Fruit fly (Drosophila melanogaster) whole organism, embryonic: Measurements from ENCODE around the gene stg.

ENCODE experiments used
- ATbp ChIP-seq: fragments of 200-800 bp; sonication (Bioruptor generic); optimal IDR thresholded peaks from 2 replicates; lab custom pipeline; 2017; ENCODE audit warnings: missing biosample characterization, mild to moderate bottlenecking, missing genetic modification characterization, missing genetic modification reagents
- Antp ChIP-seq: fragments of 200-800 bp; sonication (Bioruptor generic); optimal IDR thresholded peaks from 3 replicates; lab custom pipeline; 2016; ENCODE audit warnings: missing biosample characterization, missing genetic modification characterization
- CG10565 ChIP-seq: fragments of 200-800 bp; sonication (Bioruptor generic); optimal IDR thresholded peaks from 3 replicates; lab custom pipeline; 2016; ENCODE audit warnings: missing biosample characterization, mild to moderate bottlenecking, missing genetic modification characterization
- CG10959 ChIP-seq: fragments of 200-800 bp; sonication (Bioruptor generic); IDR thresholded peaks from 2 replicates; pipeline ENCODE4 v1.3.6; 2022; ENCODE audit warnings: missing biosample characterization, missing genetic modification characterization
- CG11723 ChIP-seq: fragments of 200-800 bp; sonication (Bioruptor generic); optimal IDR thresholded peaks from 2 replicates; lab custom pipeline; 2017; ENCODE audit warnings: missing biosample characterization, mild to moderate bottlenecking, missing genetic modification characterization
- CG13296 ChIP-seq: fragments of 200-800 bp; sonication (Bioruptor generic); optimal IDR thresholded peaks from 3 replicates; lab custom pipeline; 2018; ENCODE audit warnings: missing biosample characterization, mild to moderate bottlenecking, missing genetic modification characterization
- CG14050 ChIP-seq: fragments of 200-800 bp; sonication (Bioruptor generic); IDR thresholded peaks from 3 replicates; pipeline ENCODE4 v1.3.6; 2022; ENCODE audit warnings: missing biosample characterization, missing genetic modification characterization
- CG14965 ChIP-seq: fragments of 200-800 bp; sonication (Bioruptor generic); optimal IDR thresholded peaks from 2 replicates; lab custom pipeline; 2016; ENCODE audit warnings: missing biosample characterization, missing genetic modification characterization, borderline replicate concordance
- CG15514 ChIP-seq: fragments of 200-800 bp; sonication (Bioruptor generic); optimal IDR thresholded peaks from 3 replicates; lab custom pipeline; 2017; ENCODE audit warnings: missing biosample characterization, missing genetic modification characterization, mild to moderate bottlenecking, moderate library complexity, missing genetic modification reagents
- CG18476 ChIP-seq: fragments of 200-800 bp; sonication (Bioruptor generic); optimal IDR thresholded peaks from 2 replicates; lab custom pipeline; 2016; ENCODE audit warnings: missing biosample characterization, mild to moderate bottlenecking, missing genetic modification characterization
- CG2116 ChIP-seq: fragments of 200-800 bp; sonication (Bioruptor generic); optimal IDR thresholded peaks from 3 replicates; lab custom pipeline; 2018; ENCODE audit warnings: missing biosample characterization, mild to moderate bottlenecking, missing genetic modification characterization
- CG31365 ChIP-seq: fragments of 200-800 bp; sonication (Bioruptor generic); optimal IDR thresholded peaks from 2 replicates; lab custom pipeline; 2018; ENCODE audit warnings: missing biosample characterization, mild to moderate bottlenecking, missing genetic modification characterization
- CG4404 ChIP-seq: fragments of 200-800 bp; sonication (Bioruptor generic); IDR thresholded peaks from 2 replicates; pipeline ENCODE4 v1.3.6; 2022; ENCODE audit warnings: missing biosample characterization, missing genetic modification characterization
- CG6689 ChIP-seq: fragments of 200-800 bp; sonication (Bioruptor generic); IDR thresholded peaks from 2 replicates; pipeline ENCODE4 v1.3.6; 2022; ENCODE audit warnings: missing biosample characterization, missing genetic modification characterization
- CG6791 ChIP-seq: fragments of 200-800 bp; sonication (Bioruptor generic); IDR thresholded peaks from 3 replicates; pipeline ENCODE4 v1.3.6; 2022; ENCODE audit warnings: missing biosample characterization, missing genetic modification characterization; ENCODE audit not compliant: partially characterized antibody
- CG6854 ChIP-seq: fragments of 200-800 bp; sonication (Bioruptor generic); optimal IDR thresholded peaks from 3 replicates; lab custom pipeline; 2017; ENCODE audit warnings: missing biosample characterization, mild to moderate bottlenecking, missing genetic modification characterization
- CG9609 ChIP-seq: fragments of 200-800 bp; sonication (Bioruptor generic); optimal IDR thresholded peaks from 3 replicates; lab custom pipeline; 2016; ENCODE audit warnings: missing biosample characterization, missing genetic modification characterization
- CG9797 ChIP-seq: fragments of 200-800 bp; sonication (Bioruptor generic); optimal IDR thresholded peaks from 3 replicates; lab custom pipeline; 2018; ENCODE audit warnings: missing biosample characterization, mild to moderate bottlenecking, missing genetic modification characterization
- D ChIP-seq, 2 experiments: fragments of 200-800 bp in 1 of 2; fragments of >200 bp in 1 of 2; sonication (Bioruptor generic) in 1 of 2; optimal IDR thresholded peaks; 2 replicates in 1 of 2; 3 replicates in 1 of 2; lab custom pipeline; 2017; ENCODE audit warnings: mild to moderate bottlenecking in 1 of 2, missing biosample characterization in 1 of 2, missing genetic modification characterization in 1 of 2, missing genetic modification reagents in 1 of 2
- D19B ChIP-seq: fragments of 200-800 bp; sonication (Bioruptor generic); optimal IDR thresholded peaks from 2 replicates; lab custom pipeline; 2017; ENCODE audit warnings: missing biosample characterization, mild to moderate bottlenecking, missing genetic modification characterization
- Eip74EF ChIP-seq, 2 experiments: fragments of 200-800 bp in 1 of 2; fragments of >200 bp in 1 of 2; sonication (Bioruptor generic) in 1 of 2; optimal IDR thresholded peaks; 2 replicates each; lab custom pipeline; 2017 to 2019; ENCODE audit warnings: missing biosample characterization in 2 of 2, missing genetic modification characterization in 2 of 2, mild to moderate bottlenecking in 1 of 2, moderate library complexity in 1 of 2
- Fer3 ChIP-seq: fragments of 200-800 bp; sonication (Bioruptor generic); optimal IDR thresholded peaks from 2 replicates; lab custom pipeline; 2018; ENCODE audit warnings: missing biosample characterization, mild to moderate bottlenecking, missing genetic modification characterization, moderate library complexity
- HLH54F ChIP-seq: fragments of 200-800 bp; sonication (Bioruptor generic); optimal IDR thresholded peaks from 3 replicates; lab custom pipeline; 2016; ENCODE audit warnings: missing biosample characterization, missing genetic modification characterization
- Hr39 ChIP-seq: fragments of >200 bp; optimal IDR thresholded peaks from 2 replicates; lab custom pipeline; 2017
- Mes4 ChIP-seq: fragments of 200-800 bp; sonication (Bioruptor generic); optimal IDR thresholded peaks from 2 replicates; lab custom pipeline; 2016; ENCODE audit warnings: missing biosample characterization, missing genetic modification characterization
- NfI ChIP-seq: fragments of 200-800 bp; sonication (Bioruptor generic); optimal IDR thresholded peaks from 3 replicates; lab custom pipeline; 2018; ENCODE audit warnings: missing biosample characterization, mild to moderate bottlenecking, missing genetic modification characterization, moderate library complexity
- Ssrp ChIP-seq: fragments of 200-800 bp; sonication (Bioruptor generic); optimal IDR thresholded peaks from 2 replicates; lab custom pipeline; 2018; ENCODE audit warnings: missing biosample characterization, mild to moderate bottlenecking, missing genetic modification characterization, moderate library complexity
- ab ChIP-seq: fragments of 200-800 bp; sonication (Bioruptor generic); optimal IDR thresholded peaks from 2 replicates; lab custom pipeline; 2016; ENCODE audit warnings: missing biosample characterization, missing genetic modification characterization
- ap ChIP-seq: fragments of 200-800 bp; sonication (Bioruptor generic); IDR thresholded peaks from 2 replicates; pipeline ENCODE4 v1.3.6; 2022; ENCODE audit warnings: missing biosample characterization, missing genetic modification characterization
- cas ChIP-seq: fragments of 200-800 bp; sonication (Bioruptor generic); IDR thresholded peaks from 2 replicates; pipeline ENCODE4 v1.3.6; 2022; ENCODE audit warnings: missing biosample characterization, missing genetic modification characterization
- cg ChIP-seq: fragments of 200-800 bp; sonication (Bioruptor generic); optimal IDR thresholded peaks from 3 replicates; lab custom pipeline; 2019; ENCODE audit warnings: missing biosample characterization, mild to moderate bottlenecking, missing genetic modification characterization, moderate library complexity
- croc ChIP-seq: fragments of 200-800 bp; sonication (Bioruptor generic); conservative IDR thresholded peaks from 3 replicates; pipeline ENCODE4 v1.3.6; 2022; ENCODE audit warnings: missing biosample characterization, missing genetic modification characterization
- gce ChIP-seq: fragments of 200-800 bp; sonication (Bioruptor generic); IDR thresholded peaks from 3 replicates; pipeline ENCODE4 v1.3.6; 2022; ENCODE audit warnings: missing biosample characterization, missing genetic modification characterization
- grn ChIP-seq: fragments of 200-800 bp; sonication (Bioruptor generic); optimal IDR thresholded peaks from 3 replicates; lab custom pipeline; 2017; ENCODE audit warnings: missing biosample characterization, missing genetic modification characterization
- her ChIP-seq: fragments of 200-800 bp; sonication (Bioruptor generic); optimal IDR thresholded peaks from 2 replicates; lab custom pipeline; 2016; ENCODE audit warnings: missing biosample characterization, missing genetic modification characterization
- ind ChIP-seq: fragments of 200-800 bp; sonication (Bioruptor generic); optimal IDR thresholded peaks from 3 replicates; lab custom pipeline; 2016; ENCODE audit warnings: missing biosample characterization, missing genetic modification characterization
- jumu ChIP-seq: fragments of 200-800 bp; sonication (Bioruptor generic); optimal IDR thresholded peaks from 3 replicates; lab custom pipeline; 2016; ENCODE audit warnings: missing biosample characterization, missing genetic modification characterization
- kni ChIP-seq: fragments of 200-800 bp; sonication (Bioruptor generic); optimal IDR thresholded peaks from 3 replicates; lab custom pipeline; 2017; ENCODE audit warnings: mild to moderate bottlenecking, missing biosample characterization, missing genetic modification reagents, missing genetic modification characterization
- lab ChIP-seq: fragments of 200-800 bp; sonication (Bioruptor generic); optimal IDR thresholded peaks from 3 replicates; lab custom pipeline; 2017; ENCODE audit warnings: missing biosample characterization, missing genetic modification characterization, mild to moderate bottlenecking, moderate library complexity, missing genetic modification reagents
- lola ChIP-seq, 3 experiments: fragments of >200 bp in 2 of 3; fragments of 200-800 bp in 1 of 3; sonication (Bioruptor generic) in 1 of 3; optimal IDR thresholded peaks; 2 replicates each; lab custom pipeline; 2017 to 2019; ENCODE audit warnings: missing biosample characterization in 3 of 3, missing genetic modification characterization in 3 of 3, mild to moderate bottlenecking in 1 of 3, moderate library complexity in 1 of 3
- mirr ChIP-seq: fragments of 200-800 bp; sonication (Bioruptor generic); optimal IDR thresholded peaks from 3 replicates; lab custom pipeline; 2018; ENCODE audit warnings: missing biosample characterization, mild to moderate bottlenecking, missing genetic modification characterization
- prd ChIP-seq, 3 experiments: fragments of >200 bp in 2 of 3; fragments of 200-800 bp in 1 of 3; sonication (Bioruptor generic) in 1 of 3; optimal IDR thresholded peaks in 2 of 3; IDR thresholded peaks in 1 of 3; 2 replicates in 2 of 3; 3 replicates in 1 of 3; pipeline versions ENCODE4 v1.3.6 to Lab custom; 2017 to 2022; ENCODE audit warnings: missing biosample characterization in 1 of 3, missing genetic modification characterization in 1 of 3
- scrt ChIP-seq: fragments of 200-800 bp; sonication (Bioruptor generic); optimal IDR thresholded peaks from 2 replicates; lab custom pipeline; 2018; ENCODE audit warnings: missing biosample characterization, mild to moderate bottlenecking, missing genetic modification characterization, moderate library complexity
- sisA ChIP-seq: fragments of 200-800 bp; sonication (Bioruptor generic); IDR thresholded peaks from 2 replicates; pipeline ENCODE4 v1.3.6; 2022; ENCODE audit warnings: missing biosample characterization, missing genetic modification characterization
- tll ChIP-seq, 2 experiments: fragments of 200-800 bp in 1 of 2; fragments of >200 bp in 1 of 2; sonication (Bioruptor generic) in 1 of 2; optimal IDR thresholded peaks; 2 replicates each; lab custom pipeline; 2017 to 2019; ENCODE audit warnings: missing biosample characterization in 2 of 2, missing genetic modification characterization in 2 of 2, mild to moderate bottlenecking in 1 of 2, moderate library complexity in 1 of 2
- toy ChIP-seq: fragments of 200-800 bp; sonication (Bioruptor generic); IDR thresholded peaks from 2 replicates; pipeline ENCODE4 v1.3.6; 2022; ENCODE audit warnings: missing biosample characterization, missing genetic modification characterization
- vnd ChIP-seq: fragments of 200-800 bp; sonication (Bioruptor generic); IDR thresholded peaks from 3 replicates; pipeline ENCODE4 v1.3.6; 2022; ENCODE audit warnings: missing biosample characterization, missing genetic modification characterization; ENCODE audit not compliant: partially characterized antibody
- zfh2 ChIP-seq: fragments of 200-800 bp; sonication (Bioruptor generic); optimal IDR thresholded peaks from 2 replicates; lab custom pipeline; 2016; ENCODE audit warnings: missing biosample characterization, missing genetic modification characterization

stg gene

dm6 chr3R:29255166-29255962, at the start of gene stg (continued):
- TF ChIP-seq tll (GFP tag; optimal IDR thresholded peaks at IDR 0.05; lab: Kevin White, UChicago) (no peak), zfh2 (no peak), CG14965 (GFP tag; lab: Kevin White, UChicago) (no peak), lola (GFP tag; optimal IDR thresholded peaks at IDR 0.05; lab: Kevin White, UChicago) (no peak), CG11723 (GFP tag; lab: Kevin White, UChicago) (no peak), CG10565 (GFP tag; lab: Kevin White, UChicago) (no peak), toy (GFP tag; lab: Robert Waterston, UW) (no peak), CG6791 (GFP tag; lab: Robert Waterston, UW) (peak; percentile 14; the same call in 1 of the 3 replicates), CG9797 (no peak), CG15514 (GFP tag; lab: Kevin White, UChicago) (no peak), prd (optimal IDR thresholded peaks at IDR 0.05; lab: Kevin White, UChicago) (no peak), prd (GFP tag; IDR thresholded peaks at IDR 0.05; lab: Robert Waterston, UW) (no peak), Antp (peak; percentile 1), CG6854 (GFP tag; lab: Kevin White, UChicago) (no peak), ind (GFP tag; lab: Kevin White, UChicago) (no peak), D19B (GFP tag; lab: Kevin White, UChicago) (no peak), gce (no peak), lab (GFP tag; lab: Kevin White, UChicago) (no peak), CG4404 (no peak), Hr39 (no peak), vnd (GFP tag; lab: Robert Waterston, UW) (no peak), Fer3 (tag; lab: Kevin White, UChicago) (no peak), kni (GFP tag; lab: Kevin White, UChicago) (peak; percentile 26), NfI (no peak), CG14050 (GFP tag; lab: Robert Waterston, UW) (no peak), CG31365 (tag; lab: Kevin White, UChicago) (no peak), ab (GFP tag; lab: Kevin White, UChicago) (no peak), CG2116 (GFP tag; lab: Kevin White, UChicago) (no peak), D (optimal IDR thresholded peaks at IDR 0.05; lab: Kevin White, UChicago) (no peak), D (GFP tag; optimal IDR thresholded peaks at IDR 0.05; lab: Kevin White, UChicago) (no peak), HLH54F (GFP tag; lab: Kevin White, UChicago) (no peak), CG9609 (GFP tag; lab: Kevin White, UChicago) (no peak), CG10959 (GFP tag; lab: Robert Waterston, UW) (no peak), ap (no peak), cg (GFP tag; lab: Kevin White, UChicago) (peak; percentile 37), CG6689 (no peak), jumu (GFP tag; lab: Kevin White, UChicago) (no peak), Mes4 (no peak), cas (GFP tag; lab: Robert Waterston, UW) (no peak), her (GFP tag; lab: Kevin White, UChicago) (peak; percentile 37), ATbp (no peak), sisA (no peak), scrt (GFP tag; lab: Kevin White, UChicago) (no peak), Eip74EF (GFP tag; optimal IDR thresholded peaks at IDR 0.05; lab: Kevin White, UChicago) (no peak), croc (GFP tag; lab: Robert Waterston, UW) (no peak), mirr (GFP tag; lab: Kevin White, UChicago) (no peak), CG18476 (GFP tag; lab: Kevin White, UChicago) (no peak), CG13296 (GFP tag; lab: Kevin White, UChicago) (no peak), Ssrp (tag; lab: Kevin White, UChicago) (no peak), grn (GFP tag; lab: Kevin White, UChicago) (no peak)
